Fruit fly (Drosophila melanogaster) Kc167 (cell line): ENCODE data around the gene CG10702.

ENCODE experiments used
- Myc ChIP-seq: fragments of >200 bp; optimal IDR thresholded peaks from 2 replicates; lab custom pipeline; 2017; ENCODE audit warnings: missing external identifiers
- Sin3A ChIP-seq: fragments of >200 bp; optimal IDR thresholded peaks from 2 replicates; lab custom pipeline; 2018; ENCODE audit warnings: missing external identifiers
- h ChIP-seq: fragments of >200 bp; optimal IDR thresholded peaks from 3 replicates; lab custom pipeline; 2018; ENCODE audit warnings: missing external identifiers
- insv ChIP-seq: fragments of >200 bp; optimal IDR thresholded peaks from 3 replicates; lab custom pipeline; 2018; ENCODE audit warnings: missing external identifiers
- psq ChIP-seq: fragments of >200 bp; optimal IDR thresholded peaks from 2 replicates; lab custom pipeline; 2017; ENCODE audit warnings: missing external identifiers
- ttk ChIP-seq: sonication (Bioruptor generic); optimal IDR thresholded peaks from 2 replicates; lab custom pipeline; 2017; ENCODE audit warnings: missing external identifiers

CG10702 gene

dm6 chr2L:19036105-19036714 is 33.4 kb downstream of the CG10702 start:
- TF ChIP-seq ttk (lab: Kevin White, UChicago) (no peak), Myc (lab: Kevin White, UChicago) (no peak), psq (lab: Kevin White, UChicago) (no peak), insv (lab: Kevin White, UChicago) (no peak), Sin3A (lab: Kevin White, UChicago) (no peak), h (no peak)

DNA sequence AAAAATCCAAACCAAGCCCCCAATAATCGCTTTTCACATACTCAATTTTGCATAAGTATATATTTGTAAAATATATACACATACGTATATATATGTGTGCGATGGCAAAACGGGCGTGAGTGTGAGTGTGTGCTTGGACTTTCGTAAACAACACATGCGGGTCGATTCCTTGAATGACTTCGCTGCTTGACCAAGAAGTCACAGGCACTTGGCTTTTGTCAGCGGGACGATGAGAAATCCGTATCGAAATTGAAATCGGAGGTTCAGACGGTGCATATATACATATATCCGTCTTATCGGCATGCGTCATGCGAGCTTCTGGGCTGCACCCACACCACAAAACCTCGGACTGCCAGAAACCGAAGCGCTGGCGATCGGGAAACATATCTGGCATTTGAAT is 34.6 kb downstream of the CG10702 start:
- TF ChIP-seq h, result no peak
- no peak for TF ChIP-seq psq (lab: Kevin White, UChicago)
- no peak for TF ChIP-seq Myc (lab: Kevin White, UChicago)
- no peak for TF ChIP-seq insv (lab: Kevin White, UChicago)
- TF ChIP-seq ttk (lab: Kevin White, UChicago), result no peak
- TF ChIP-seq Sin3A (lab: Kevin White, UChicago), result no peak

DNA sequence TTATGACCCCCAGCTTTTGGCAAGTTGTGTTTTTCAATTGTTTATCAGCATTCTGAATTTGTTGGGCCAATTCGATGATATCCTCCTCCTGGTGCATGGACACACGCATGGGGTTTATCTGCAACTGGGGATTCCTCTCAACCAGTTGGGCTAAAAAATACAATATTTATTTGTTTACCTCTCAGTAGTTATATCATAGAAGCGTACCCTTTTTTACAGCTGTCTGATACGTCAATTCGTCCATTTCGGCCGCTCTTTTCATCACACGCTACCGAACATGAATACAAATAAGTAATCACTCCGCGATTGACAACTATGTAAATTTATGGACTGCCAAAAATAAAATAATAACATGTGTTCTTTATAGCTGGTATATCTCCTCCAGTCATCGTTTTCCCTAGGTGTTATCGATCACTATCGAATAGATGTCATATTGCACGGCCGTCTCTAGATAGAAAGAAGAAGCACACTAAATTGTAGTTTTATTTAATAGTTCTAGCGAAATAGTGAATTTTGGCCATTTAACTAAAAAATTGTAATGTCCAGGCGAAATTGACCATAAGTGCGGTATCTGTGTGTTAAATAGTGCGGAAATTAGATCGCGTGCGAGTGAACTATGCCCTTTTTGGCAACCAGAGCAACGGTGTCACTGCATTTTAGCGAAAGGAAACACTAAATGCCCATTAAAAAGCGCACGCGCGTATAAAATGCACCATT is 35.3 kb downstream of the CG10702 start, which contains the start of the genes mib2 and CG31800:
Gene mib2 (plus strand): TSS at position 232 of the 717 bp plus-strand sequence.
Gene CG31800 (minus strand): TSS at position 364 of the 717 bp plus-strand sequence.
- TF ChIP-seq insv (lab: Kevin White, UChicago) (no peak), Sin3A (lab: Kevin White, UChicago) (no peak), ttk (lab: Kevin White, UChicago) (no peak), h (no peak), Myc (lab: Kevin White, UChicago) (no peak), psq (lab: Kevin White, UChicago) (no peak)

DNA sequence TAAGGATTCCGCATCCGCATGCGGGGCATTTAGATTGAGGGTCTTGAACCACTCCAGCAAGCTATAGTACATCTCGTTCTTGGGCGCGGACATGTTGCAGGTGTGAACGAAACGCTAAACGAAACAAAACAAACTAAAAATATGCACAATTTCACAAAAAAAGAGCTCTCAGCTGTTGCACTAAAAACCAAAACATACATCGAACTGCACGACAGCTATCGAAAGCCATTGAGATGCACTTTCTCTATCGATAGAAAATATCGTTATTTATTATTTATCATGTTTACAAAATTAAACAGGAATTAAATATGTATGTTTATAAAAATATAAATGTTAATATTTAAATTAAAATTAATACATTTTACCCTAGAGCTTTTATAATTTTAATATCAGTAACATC is 36.4 kb downstream of the CG10702 start, which contains the start of gene hook:
Gene hook (minus strand): TSS at position 211 of the 400 bp plus-strand sequence.
- no peak for TF ChIP-seq psq (lab: Kevin White, UChicago)
- no peak for TF ChIP-seq Sin3A (lab: Kevin White, UChicago)
- TF ChIP-seq Myc (lab: Kevin White, UChicago), result no peak
- TF ChIP-seq insv (lab: Kevin White, UChicago), result no peak
- TF ChIP-seq ttk (lab: Kevin White, UChicago), result no peak
- no peak for TF ChIP-seq h

DNA sequence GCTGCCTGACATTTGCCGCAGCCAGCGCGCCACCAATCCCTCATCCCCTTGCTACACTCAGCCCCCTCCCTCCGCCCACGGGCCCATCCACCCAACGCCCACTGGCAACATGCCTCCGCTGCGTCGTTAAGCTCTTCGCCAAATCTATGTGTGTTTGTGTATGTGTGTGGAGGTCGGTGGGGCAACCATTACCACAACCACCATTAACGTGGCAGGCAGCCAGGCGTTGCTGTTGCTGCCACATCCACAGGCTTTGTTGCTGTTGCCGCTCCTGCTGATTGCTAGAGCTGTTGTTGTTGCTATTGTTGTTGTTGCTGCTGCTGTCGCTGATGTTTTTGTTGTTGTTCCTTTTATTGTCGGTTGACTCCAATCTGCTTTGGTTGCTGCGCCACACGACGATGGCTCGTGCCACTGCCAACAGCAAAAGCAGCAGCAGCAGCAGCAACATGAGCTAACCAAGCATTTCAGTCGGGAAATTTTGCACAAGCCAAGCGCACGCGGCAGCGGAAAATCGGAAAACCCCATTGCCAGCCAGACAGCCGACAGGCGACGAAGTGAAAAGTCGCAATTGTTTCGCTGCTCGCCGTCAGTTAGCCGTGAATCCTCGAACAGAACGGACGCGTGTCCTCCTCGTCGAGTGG is 42.3 kb downstream of the CG10702 start, which contains the start of gene Sidpn:
Gene Sidpn (plus strand): TSS at position 465 of the 641 bp plus-strand sequence.
- TF ChIP-seq ttk (lab: Kevin White, UChicago) (no peak), psq (lab: Kevin White, UChicago) (no peak), h (no peak), Myc (lab: Kevin White, UChicago) (no peak)

DNA sequence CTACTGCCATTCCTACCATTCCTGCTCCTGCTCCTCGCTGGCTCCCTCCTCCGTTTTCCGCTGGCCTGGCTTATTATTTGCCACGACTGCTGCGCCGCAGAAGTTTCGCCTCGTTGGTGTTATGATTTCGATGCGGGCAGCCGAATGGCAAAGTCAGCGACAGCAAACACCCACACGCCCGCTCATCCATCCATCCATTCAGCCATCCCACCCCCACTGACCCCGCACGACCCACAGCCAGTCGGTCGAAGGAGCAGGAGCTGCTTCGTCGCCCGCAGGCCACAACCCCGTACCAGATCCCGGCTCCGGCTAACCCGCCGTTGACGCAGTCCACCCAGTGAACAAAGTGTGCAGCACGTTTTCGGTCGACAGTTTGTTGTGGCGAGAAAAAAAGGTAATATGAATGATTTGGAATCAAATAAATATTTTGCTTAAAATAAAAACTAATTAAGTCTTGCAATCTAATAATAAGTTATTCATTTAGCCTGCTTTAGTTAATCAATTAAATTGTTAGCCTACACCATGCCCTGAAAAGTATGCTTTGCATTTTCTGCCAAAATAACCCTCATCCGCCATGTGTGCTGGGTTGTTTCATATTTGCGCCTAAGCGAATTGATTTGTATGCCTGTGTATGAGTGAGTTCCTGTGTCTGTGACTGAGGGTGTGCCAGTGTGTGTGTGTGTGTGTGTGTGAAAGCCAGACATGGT is 43.0 kb downstream of the CG10702 start:
- no peak for TF ChIP-seq insv (lab: Kevin White, UChicago)
- TF ChIP-seq psq (lab: Kevin White, UChicago), result no peak

DNA sequence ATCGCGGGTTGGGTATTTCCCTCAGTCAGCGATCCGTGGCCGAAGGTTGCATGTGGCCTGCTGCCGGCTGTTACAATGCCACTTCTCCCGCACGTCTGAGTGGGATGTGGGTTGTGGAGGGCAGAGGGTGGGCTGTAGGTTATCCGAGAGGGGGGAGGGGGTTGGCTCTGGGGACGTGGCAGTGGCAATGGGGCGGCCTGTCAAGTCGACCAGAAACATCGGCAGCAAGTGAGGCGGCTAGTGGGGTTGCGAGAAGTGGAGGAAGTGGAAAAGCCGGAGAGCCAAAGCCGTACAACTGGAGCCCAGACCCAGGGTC is 44.9 kb downstream of the CG10702 start:
- TF ChIP-seq Sin3A (lab: Kevin White, UChicago), result no peak
- TF ChIP-seq Myc (lab: Kevin White, UChicago), result no peak
- no peak for TF ChIP-seq insv (lab: Kevin White, UChicago)
- no peak for TF ChIP-seq psq (lab: Kevin White, UChicago)
- no peak for TF ChIP-seq ttk (lab: Kevin White, UChicago)
- no peak for TF ChIP-seq h

dm6 chr2L:19023972-19024743 is 45.5 kb downstream of the CG10702 start:
- TF ChIP-seq Sin3A (lab: Kevin White, UChicago) (no peak), insv (lab: Kevin White, UChicago) (no peak), ttk (lab: Kevin White, UChicago) (no peak), psq (lab: Kevin White, UChicago) (no peak), h (no peak), Myc (lab: Kevin White, UChicago) (no peak)

DNA sequence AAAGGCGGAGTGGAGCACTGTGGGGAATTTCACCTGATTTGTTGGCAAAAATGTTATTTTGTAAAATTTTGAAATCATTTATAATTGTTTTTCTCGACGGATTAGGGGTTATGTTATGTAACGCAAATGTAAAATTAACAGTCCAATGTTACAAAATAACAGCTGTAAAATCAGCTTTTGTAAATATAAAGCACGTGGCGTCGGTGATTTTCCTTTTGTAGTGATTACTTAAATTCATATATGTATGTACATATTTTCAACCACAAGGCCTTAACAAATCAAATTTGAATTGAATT is 47.5 kb downstream of the CG10702 start, which contains the start of gene CG15172:
Gene CG15172 (plus strand): TSS at position 197 of the 296 bp plus-strand sequence.
- TF ChIP-seq ttk (lab: Kevin White, UChicago) (no peak), insv (lab: Kevin White, UChicago) (no peak), Sin3A (lab: Kevin White, UChicago) (no peak), Myc (lab: Kevin White, UChicago) (no peak), psq (lab: Kevin White, UChicago) (no peak), h (no peak)

DNA sequence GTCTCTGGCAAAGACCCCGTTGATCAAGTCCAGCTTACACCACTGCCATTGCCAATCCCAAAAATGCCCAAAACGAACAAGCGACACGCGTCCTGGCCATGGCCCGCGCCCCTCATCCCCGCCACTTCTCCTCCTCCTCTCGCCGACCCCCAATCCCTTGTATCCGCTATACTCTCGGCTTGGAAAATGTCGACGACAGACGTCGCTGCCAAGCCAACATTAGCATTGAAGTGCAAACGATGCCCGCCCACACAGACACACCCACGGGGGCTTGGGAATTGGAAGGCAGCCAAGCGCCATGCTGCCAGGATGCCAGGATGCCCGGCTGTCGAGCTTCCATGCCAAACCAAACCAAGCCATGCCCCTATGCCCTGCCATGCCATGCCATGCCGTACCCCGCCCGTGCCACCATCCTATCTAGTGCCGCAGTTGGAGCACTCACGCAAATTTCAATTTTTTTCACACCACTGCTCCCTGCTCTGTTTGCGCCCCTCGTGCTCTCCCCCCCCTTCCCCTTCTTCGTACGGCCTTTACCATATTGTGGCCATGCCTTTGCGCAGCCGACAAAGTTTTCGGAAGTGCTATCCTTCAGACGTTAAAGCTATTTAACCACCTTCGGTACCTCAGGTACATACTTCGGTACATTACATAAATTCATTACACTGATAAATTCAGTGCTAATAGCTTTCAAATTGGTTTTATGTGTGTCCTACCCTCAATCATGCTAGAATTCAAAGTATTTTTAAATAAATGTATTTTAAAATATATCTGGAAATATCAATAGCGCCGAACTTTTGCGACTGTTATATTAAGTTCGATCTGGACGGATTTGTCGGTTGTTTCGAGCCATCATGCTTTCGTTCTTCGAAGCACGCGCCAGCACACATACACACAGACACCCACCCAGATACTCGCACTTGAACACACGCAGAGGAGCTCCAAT is 48.1 kb downstream of the CG10702 start:
- TF ChIP-seq insv (lab: Kevin White, UChicago), result no peak
- TF ChIP-seq ttk (lab: Kevin White, UChicago), result no peak
- no peak for TF ChIP-seq Myc (lab: Kevin White, UChicago)
- no peak for TF ChIP-seq psq (lab: Kevin White, UChicago)
- TF ChIP-seq Sin3A (lab: Kevin White, UChicago), result no peak
- no peak for TF ChIP-seq h
